Worm (Caenorhabditis elegans) whole organism, young adult: Measurements from ENCODE around the gene ccpp-6.
A peak's percentile ranks its signal among the peaks of the same experiment; 100 is the strongest.

ENCODE experiments used
- B0336.3 ChIP-seq: fragments of 200-800 bp; sonication (Bioruptor generic); IDR thresholded peaks from 2 replicates; pipeline ENCODE4 v1.3.6; 2022; ENCODE audit warnings: missing genetic modification characterization, missing compliant biosample characterization
- C06A6.2 ChIP-seq: fragments of 200-800 bp; sonication (Bioruptor generic); conservative IDR thresholded peaks from 2 replicates; pipeline ENCODE4 v1.3.6; 2022; ENCODE audit warnings: missing genetic modification characterization, missing compliant biosample characterization
- C17E4.6 ChIP-seq: fragments of 200-800 bp; sonication (Bioruptor generic); IDR thresholded peaks from 2 replicates; pipeline ENCODE4 v1.3.6; 2022; ENCODE audit warnings: missing genetic modification reagents, missing genetic modification characterization, missing compliant biosample characterization
- F10E7.11 ChIP-seq: sonication (generic microtip); optimal IDR thresholded peaks from 2 replicates; lab custom pipeline; 2017; ENCODE audit warnings: mild to moderate bottlenecking, missing genetic modification characterization, moderate library complexity, missing compliant biosample characterization
- F23B12.7 ChIP-seq: sonication (generic microtip); optimal IDR thresholded peaks from 2 replicates; lab custom pipeline; 2017; ENCODE audit warnings: missing genetic modification characterization, mild to moderate bottlenecking, missing compliant biosample characterization, antibody characterized with exemption, moderate library complexity; ENCODE audit not compliant: insufficient read depth
- F33H1.4 ChIP-seq: fragments of 200-800 bp; sonication (Bioruptor generic); IDR thresholded peaks from 2 replicates; pipeline ENCODE4 v1.3.6; 2022; ENCODE audit warnings: missing genetic modification reagents, missing genetic modification characterization, missing compliant biosample characterization
- F57A8.1 ChIP-seq: fragments of 200-800 bp; sonication (Bioruptor generic); optimal IDR thresholded peaks from 2 replicates; lab custom pipeline; 2018; ENCODE audit warnings: mild to moderate bottlenecking, missing genetic modification characterization, moderate library complexity, missing compliant biosample characterization
- K11D2.4 ChIP-seq: fragments of 200-800 bp; sonication (Bioruptor generic); IDR thresholded peaks from 2 replicates; pipeline ENCODE4 v1.3.6; 2022; ENCODE audit warnings: missing genetic modification reagents, missing genetic modification characterization, missing compliant biosample characterization
- T07F8.4 ChIP-seq: sonication (generic microtip); optimal IDR thresholded peaks from 2 replicates; lab custom pipeline; 2016; ENCODE audit warnings: mild to moderate bottlenecking, missing genetic modification characterization, moderate library complexity, missing compliant biosample characterization
- Y53G8AR.9 ChIP-seq: fragments of 200-800 bp; sonication (Bioruptor generic); conservative IDR thresholded peaks from 2 replicates; pipeline ENCODE4 v1.3.6; 2022; ENCODE audit warnings: missing genetic modification reagents, missing genetic modification characterization, missing compliant biosample characterization
- ama-1 ChIP-seq, 3 experiments: fragments of 150-350 bp in 1 of 3; sonication (generic microtip) in 2 of 3; optimal IDR thresholded peaks; 2 replicates each; lab custom pipeline; 2014 to 2018; ENCODE audit warnings: missing biosample characterization in 2 of 3, missing genetic modification characterization in 2 of 3, missing genetic modification reagents in 2 of 3
- attf-3 ChIP-seq: fragments of 200-800 bp; sonication (Bioruptor generic); conservative IDR thresholded peaks from 2 replicates; pipeline ENCODE4 v1.3.6; 2022; ENCODE audit warnings: missing genetic modification reagents, missing genetic modification characterization, missing compliant biosample characterization
- attf-5 ChIP-seq: fragments of 200-800 bp; sonication (Bioruptor generic); optimal IDR thresholded peaks from 2 replicates; lab custom pipeline; 2018; ENCODE audit warnings: mild to moderate bottlenecking, missing genetic modification characterization, missing compliant biosample characterization
- cebp-2 ChIP-seq: fragments of 200-800 bp; sonication (Bioruptor generic); IDR thresholded peaks from 2 replicates; pipeline ENCODE4 v1.3.6; 2022; ENCODE audit warnings: missing genetic modification characterization, missing compliant biosample characterization
- ceh-58 ChIP-seq: fragments of 200-800 bp; sonication (Bioruptor generic); IDR thresholded peaks from 2 replicates; pipeline ENCODE4 v1.3.6; 2022; ENCODE audit warnings: missing genetic modification characterization, missing compliant biosample characterization
- dox-1 ChIP-seq: fragments of 200-800 bp; sonication (Bioruptor generic); IDR thresholded peaks from 2 replicates; pipeline ENCODE4 v1.3.6; 2022; ENCODE audit warnings: missing genetic modification reagents, missing genetic modification characterization, missing compliant biosample characterization
- dpff-1 ChIP-seq: sonication (generic microtip); optimal IDR thresholded peaks from 2 replicates; lab custom pipeline; 2017; ENCODE audit warnings: mild to moderate bottlenecking, missing genetic modification characterization, missing compliant biosample characterization
- hlh-26 ChIP-seq: fragments of 200-800 bp; sonication (Bioruptor generic); conservative IDR thresholded peaks from 2 replicates; pipeline ENCODE4 v1.3.6; 2022; ENCODE audit warnings: missing genetic modification reagents, missing genetic modification characterization, missing compliant biosample characterization
- hrde-1 ChIP-seq: sonication (generic microtip); optimal IDR thresholded peaks from 2 replicates; lab custom pipeline; 2016; ENCODE audit warnings: missing genetic modification characterization, mild to moderate bottlenecking, missing compliant biosample characterization, moderate library complexity, missing genotype, missing genetic modification reagents, borderline replicate concordance
- hsf-1 ChIP-seq: fragments of 200-800 bp; sonication (Bioruptor generic); IDR thresholded peaks from 2 replicates; pipeline ENCODE4 v1.3.6; 2022; ENCODE audit warnings: missing genetic modification reagents, missing genetic modification characterization, missing compliant biosample characterization
- lin-54 ChIP-seq: fragments of 200-800 bp; sonication (Bioruptor generic); optimal IDR thresholded peaks from 2 replicates; lab custom pipeline; 2018; ENCODE audit warnings: mild to moderate bottlenecking, missing genetic modification characterization, missing compliant biosample characterization
- lsl-1 ChIP-seq: fragments of 200-800 bp; sonication (Bioruptor generic); optimal IDR thresholded peaks from 2 replicates; lab custom pipeline; 2018; ENCODE audit warnings: mild to moderate bottlenecking, missing genetic modification characterization, moderate library complexity, missing compliant biosample characterization
- lsy-27 ChIP-seq: sonication (generic microtip); optimal IDR thresholded peaks from 2 replicates; lab custom pipeline; 2017; ENCODE audit warnings: missing genetic modification characterization, mild to moderate bottlenecking, missing compliant biosample characterization, antibody characterized with exemption, missing genotype, borderline replicate concordance; ENCODE audit not compliant: insufficient read depth
- madf-10 ChIP-seq: sonication (generic microtip); optimal IDR thresholded peaks from 2 replicates; lab custom pipeline; 2016; ENCODE audit warnings: mild to moderate bottlenecking, missing genetic modification characterization, missing compliant biosample characterization
- madf-3 ChIP-seq: fragments of 200-800 bp; sonication (Bioruptor generic); IDR thresholded peaks from 2 replicates; pipeline ENCODE4 v1.3.6; 2022; ENCODE audit warnings: missing genetic modification reagents, missing genetic modification characterization, missing compliant biosample characterization
- madf-6 ChIP-seq: fragments of 200-800 bp; sonication (Bioruptor generic); IDR thresholded peaks from 2 replicates; pipeline ENCODE4 v1.3.6; 2022; ENCODE audit warnings: missing genetic modification reagents, missing genetic modification characterization, missing compliant biosample characterization
- madf-8 ChIP-seq: fragments of 200-800 bp; sonication (Bioruptor generic); conservative IDR thresholded peaks from 2 replicates; pipeline ENCODE4 v1.3.6; 2022; ENCODE audit warnings: missing genetic modification reagents, missing genetic modification characterization, missing compliant biosample characterization
- mcd-1 ChIP-seq: fragments of 200-800 bp; sonication (Bioruptor generic); IDR thresholded peaks from 2 replicates; pipeline ENCODE4 v1.3.6; 2022; ENCODE audit warnings: missing genetic modification reagents, missing genetic modification characterization, missing compliant biosample characterization
- mxl-1 ChIP-seq: sonication (generic microtip); optimal IDR thresholded peaks from 2 replicates; lab custom pipeline; 2016; ENCODE audit warnings: missing genetic modification characterization, missing compliant biosample characterization
- nfya-1 ChIP-seq: sonication (generic microtip); optimal IDR thresholded peaks from 2 replicates; lab custom pipeline; 2017; ENCODE audit warnings: antibody characterized with exemption, missing compliant biosample characterization, missing genetic modification characterization, borderline replicate concordance; ENCODE audit not compliant: insufficient read depth
- nhr-120 ChIP-seq: fragments of 200-800 bp; sonication (Bioruptor generic); IDR thresholded peaks from 2 replicates; pipeline ENCODE4 v1.3.6; 2022; ENCODE audit warnings: missing genetic modification characterization, missing compliant biosample characterization
- pha-4 ChIP-seq: fragments of 150-350 bp; sonication (generic microtip); optimal IDR thresholded peaks from 2 replicates; lab custom pipeline; 2014; ENCODE audit warnings: missing biosample characterization, missing genetic modification reagents, missing genetic modification characterization
- sdz-38 ChIP-seq: sonication (generic microtip); optimal IDR thresholded peaks from 2 replicates; lab custom pipeline; 2016; ENCODE audit warnings: missing genotype, missing genetic modification characterization, missing compliant biosample characterization
- snpc-1.3 ChIP-seq: sonication (generic microtip); optimal IDR thresholded peaks from 2 replicates; lab custom pipeline; 2017; ENCODE audit warnings: missing genetic modification characterization, mild to moderate bottlenecking, missing compliant biosample characterization, antibody characterized with exemption, moderate library complexity, missing genotype, missing genetic modification reagents; ENCODE audit not compliant: insufficient read depth
- unc-130 ChIP-seq: sonication (generic microtip); optimal IDR thresholded peaks from 2 replicates; lab custom pipeline; 2016; ENCODE audit warnings: missing genetic modification reagents, missing genetic modification characterization, missing compliant biosample characterization
- xnd-1 ChIP-seq: sonication (generic microtip); optimal IDR thresholded peaks from 2 replicates; lab custom pipeline; 2016; ENCODE audit warnings: missing genotype, missing genetic modification reagents, missing genetic modification characterization, missing compliant biosample characterization
- zfh-2 ChIP-seq: fragments of 200-800 bp; sonication (Bioruptor generic); conservative IDR thresholded peaks from 2 replicates; pipeline ENCODE4 v1.3.6; 2022; ENCODE audit warnings: missing genetic modification reagents, missing genetic modification characterization, missing compliant biosample characterization
- ztf-6 ChIP-seq: fragments of 200-800 bp; sonication (Bioruptor generic); IDR thresholded peaks from 2 replicates; pipeline ENCODE4 v1.3.6; 2022; ENCODE audit warnings: missing genetic modification reagents, missing genetic modification characterization, missing compliant biosample characterization

ccpp-6 gene

DNA sequence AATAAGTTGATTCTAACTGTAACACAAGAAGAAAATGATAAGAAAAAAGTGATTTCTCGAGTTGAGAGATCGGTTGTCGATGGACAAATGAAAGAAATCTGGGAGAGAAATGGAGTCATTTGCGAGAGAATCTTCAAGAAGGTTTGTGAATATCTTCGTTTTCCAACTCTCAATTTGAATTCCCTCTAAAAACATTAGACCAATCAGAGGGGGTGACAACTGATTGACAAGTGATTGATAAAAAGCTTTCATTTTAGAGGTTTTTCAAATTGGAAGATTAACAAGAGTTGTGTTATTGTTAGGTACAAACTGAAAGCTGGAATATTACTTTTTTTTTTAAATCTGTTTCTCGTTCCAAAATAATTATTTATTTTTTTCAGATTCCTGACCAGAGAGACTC lies 30.8 kb upstream of the ccpp-6 start:
- no peak for TF ChIP-seq F23B12.7 (tag; lab: Kevin White, UChicago)
- TF ChIP-seq K11D2.4 (GFP tag; lab: Robert Waterston, UW): no peak
- TF ChIP-seq hlh-26 (GFP tag; lab: Robert Waterston, UW): no peak
- no peak for TF ChIP-seq C17E4.6 (GFP tag; lab: Robert Waterston, UW)
- TF ChIP-seq ztf-6 (GFP tag; lab: Robert Waterston, UW): no peak
- TF ChIP-seq mcd-1 (GFP tag; lab: Robert Waterston, UW): no peak
- no peak for TF ChIP-seq T07F8.4 (tag; lab: Kevin White, UChicago)
- no peak for TF ChIP-seq lsy-27 (tag; lab: Kevin White, UChicago)
- TF ChIP-seq cebp-2: no peak
- no peak for TF ChIP-seq attf-3 (GFP tag; lab: Robert Waterston, UW)
- TF ChIP-seq B0336.3 (GFP tag; lab: Robert Waterston, UW): no peak
- TF ChIP-seq snpc-1.3 (tag; lab: Kevin White, UChicago): no peak
- no peak for TF ChIP-seq nfya-1

- no peak for TF ChIP-seq lsy-27 (tag; lab: Kevin White, UChicago)
- no peak for TF ChIP-seq dox-1 (GFP tag; lab: Robert Waterston, UW)
- TF ChIP-seq mxl-1 (tag; lab: Kevin White, UChicago): no peak
- TF ChIP-seq ceh-58: no peak
- no peak for TF ChIP-seq unc-130 (GFP tag; lab: Kevin White, UChicago)
These were observed 29.2 kb upstream of the ccpp-6 start, which contains the start of gene EEED8.2 for ce11 chrII:5416204-5416764. TSS of gene EEED8.2 (plus strand) at chrII:5416714.

ce11 chrII:5414040-5414439 lies 26.9 kb upstream of the ccpp-6 start, which contains the start of the genes EEED8.14 and EEED8.3:
TSS of gene EEED8.14 (minus strand) at chrII:5414052.
TSS of gene EEED8.3 (plus strand) at chrII:5414276.
- TF ChIP-seq zfh-2 (GFP tag; lab: Robert Waterston, UW) (no peak), F33H1.4 (GFP tag; lab: Robert Waterston, UW) (peak; percentile 85), pha-4 (tag; lab: Kevin White, UChicago) (no peak), snpc-1.3 (tag; lab: Kevin White, UChicago) (peak; percentile 0), dpff-1 (tag; lab: Kevin White, UChicago) (no peak), F10E7.11 (tag; lab: Kevin White, UChicago) (no peak), F57A8.1 (no peak), lsl-1 (GFP tag; lab: Kevin White, UChicago) (peak; percentile 90), attf-5 (GFP tag; lab: Kevin White, UChicago) (no peak), C06A6.2 (GFP tag; lab: Robert Waterston, UW) (no peak), madf-3 (GFP tag; lab: Robert Waterston, UW) (no peak), madf-6 (GFP tag; lab: Robert Waterston, UW) (peak; percentile 80), lin-54 (GFP tag; lab: Kevin White, UChicago) (peak; percentile 13), xnd-1 (peak; percentile 80), hrde-1 (tag; lab: Kevin White, UChicago) (no peak), madf-8 (GFP tag; lab: Robert Waterston, UW) (peak; percentile 61), nhr-120 (GFP tag; lab: Robert Waterston, UW) (no peak), ama-1 (optimal IDR thresholded peaks at IDR 0.05; lab: Kevin White, UChicago) (no peak), ama-1 (GFP tag; optimal IDR thresholded peaks at IDR 0.05; lab: Kevin White, UChicago) (no peak), T07F8.4 (tag; lab: Kevin White, UChicago) (no peak), madf-10 (no peak), Y53G8AR.9 (GFP tag; lab: Robert Waterston, UW) (no peak), sdz-38 (tag; lab: Kevin White, UChicago) (no peak), hsf-1 (GFP tag; lab: Robert Waterston, UW) (no peak)
